Worm (Caenorhabditis elegans): ENCODE results near the gene F21C10.5.

The F21C10.5 gene

DNA sequence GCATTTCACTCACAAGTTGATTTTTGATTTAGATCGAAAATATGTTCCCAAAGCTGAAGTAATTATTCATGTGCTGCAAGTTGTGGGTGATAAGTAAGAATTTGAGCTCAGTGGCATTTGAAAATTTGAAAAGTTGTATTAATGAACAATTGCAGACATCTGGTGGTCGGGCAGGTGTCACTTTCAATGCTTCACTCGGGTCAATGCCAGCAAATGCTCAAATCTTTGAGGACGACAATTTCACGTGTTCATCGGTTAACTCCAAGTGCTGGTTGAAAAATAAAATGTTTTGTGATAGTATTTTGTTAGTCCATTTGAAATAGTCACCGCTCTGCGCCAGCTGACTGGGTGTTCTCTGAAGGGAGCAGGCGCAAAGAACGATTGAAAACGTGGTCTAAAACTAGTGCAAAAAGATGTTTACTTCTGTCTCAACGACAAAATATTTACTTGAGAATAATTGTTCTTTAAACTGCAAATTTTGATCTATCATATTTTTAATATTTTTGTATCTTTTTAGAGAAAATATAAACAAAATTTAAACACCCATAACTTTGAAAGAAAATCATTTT is 31.3 kb upstream of the F21C10.5 start:
- TF ChIP-seq hlh-30 (tag; optimal IDR thresholded peaks at IDR 0.05; ENCODE audit: insufficient read depth): peak; percentile 92
- TF ChIP-seq dmd-6 (GFP tag; IDR thresholded peaks at IDR 0.05): peak; percentile 79
- TF ChIP-seq lin-39 (tag; optimal IDR thresholded peaks at IDR 0.05): no peak
- no peak for TF ChIP-seq nhr-10 (tag; optimal IDR thresholded peaks at IDR 0.05)
- peak in 1 of 2 experiments; percentile 83 for TF ChIP-seq mdl-1 (tag; optimal IDR thresholded peaks at IDR 0.05)
- no peak for TF ChIP-seq ZK546.5 (tag; optimal IDR thresholded peaks at IDR 0.05)
- no peak for TF ChIP-seq dmd-9 (GFP tag; IDR thresholded peaks at IDR 0.05)
- TF ChIP-seq lim-7 (GFP tag; IDR thresholded peaks at IDR 0.05): no peak
- TF ChIP-seq unc-62 (GFP tag; optimal IDR thresholded peaks at IDR 0.05 in 1 of 2): peak in 1 of 2 experiments; percentile 64
- no peak for TF ChIP-seq unc-62 (tag; optimal IDR thresholded peaks at IDR 0.05)
- TF ChIP-seq hif-1 (tag; optimal IDR thresholded peaks at IDR 0.05): peak in 1 of 2 experiments; percentile 39
- TF ChIP-seq lsy-2 (tag; optimal IDR thresholded peaks at IDR 0.05): peak; percentile 7 to 68
- TF ChIP-seq daf-16 (GFP tag; optimal IDR thresholded peaks at IDR 0.05): peak in 1 of 2 experiments; percentile 95
- TF ChIP-seq daf-16 (tag; optimal IDR thresholded peaks at IDR 0.05): peak; percentile 99
- TF ChIP-seq daf-19 (GFP tag; conservative IDR thresholded peaks at IDR 0.05): no peak
- TF ChIP-seq hlh-11 (tag; optimal IDR thresholded peaks at IDR 0.05): peak; percentile 91
- no peak for TF ChIP-seq zip-2 (tag; optimal IDR thresholded peaks at IDR 0.05)
- TF ChIP-seq pha-4 (GFP tag; IDR thresholded peaks at IDR 0.05): no peak
- TF ChIP-seq pha-4 (tag; optimal IDR thresholded peaks at IDR 0.05): peak; percentile 52
- TF ChIP-seq mxl-2 (GFP tag; conservative IDR thresholded peaks at IDR 0.05): peak; percentile 54; the same call in 1 of the 2 replicates
- peak; percentile 11 for TF ChIP-seq mxl-3 (GFP tag; optimal IDR thresholded peaks at IDR 0.05)
- TF ChIP-seq mdt-29 (GFP tag; IDR thresholded peaks at IDR 0.05): 0 out of 2 replicates have a peak, but pooled peaks have one; percentile 53
- TF ChIP-seq cey-2 (tag; optimal IDR thresholded peaks at IDR 0.05; ENCODE audit: borderline replicate concordance, insufficient read depth): no peak
- TF ChIP-seq aha-1 (tag): peak; percentile 19
- no peak for TF ChIP-seq Y48G9A.11 (GFP tag; IDR thresholded peaks at IDR 0.05)
- TF ChIP-seq mep-1 (tag; optimal IDR thresholded peaks at IDR 0.05): peak; percentile 54
- no peak for TF ChIP-seq ztf-7 (tag; optimal IDR thresholded peaks at IDR 0.05)
- TF ChIP-seq T26A8.4 (GFP tag; IDR thresholded peaks at IDR 0.05): 0 out of 2 replicates have a peak, but pooled peaks have one; percentile 27
- peak; percentile 80 for TF ChIP-seq nhr-28 (tag; optimal IDR thresholded peaks at IDR 0.05)
- TF ChIP-seq nhr-48 (tag; optimal IDR thresholded peaks at IDR 0.05): peak; percentile 58
- no peak for TF ChIP-seq spr-3 (GFP tag; optimal IDR thresholded peaks at IDR 0.05)
- TF ChIP-seq Y105C5A.15 (GFP tag; IDR thresholded peaks at IDR 0.05): no peak
- peak; percentile 52; the same call in 1 of the 2 replicates for TF ChIP-seq lin-1 (GFP tag; IDR thresholded peaks at IDR 0.05)
- peak; percentile 24 for TF ChIP-seq nhr-77 (tag; optimal IDR thresholded peaks at IDR 0.05)
- TF ChIP-seq ceh-28 (tag; optimal IDR thresholded peaks at IDR 0.05): no peak
- no peak for TF ChIP-seq rbr-2 (tag; optimal IDR thresholded peaks at IDR 0.05)
- peak; percentile 86 for TF ChIP-seq dve-1 (tag; optimal IDR thresholded peaks at IDR 0.05; ENCODE audit: insufficient read depth)
- no peak for TF ChIP-seq arid-1 (GFP tag; conservative IDR thresholded peaks at IDR 0.05)
- peak; percentile 68 for TF ChIP-seq nhr-11 (tag; optimal IDR thresholded peaks at IDR 0.05)
- TF ChIP-seq attf-4 (tag; optimal IDR thresholded peaks at IDR 0.05): no peak
- TF ChIP-seq snpc-1.2 (GFP tag; IDR thresholded peaks at IDR 0.05): no peak

DNA sequence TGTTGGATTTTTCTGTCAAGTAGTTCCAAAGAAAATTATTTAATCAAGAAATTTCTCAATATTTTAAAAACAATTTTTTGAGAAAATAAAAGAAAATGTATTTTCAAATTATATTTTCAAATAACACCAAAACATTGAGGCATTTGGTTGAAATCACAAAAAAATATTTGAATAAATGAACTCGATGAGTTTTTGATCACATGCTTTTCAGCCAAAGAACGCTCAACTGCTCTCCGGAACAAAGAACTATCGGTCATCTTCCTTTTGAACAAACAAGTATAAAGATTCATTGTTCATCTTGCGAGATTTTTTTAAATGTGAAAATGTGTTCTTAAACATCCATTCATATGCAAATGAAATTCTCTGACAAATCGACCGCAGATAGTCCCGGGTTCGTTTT is 30.5 kb upstream of the F21C10.5 start:
- TF ChIP-seq dmd-6 (GFP tag; IDR thresholded peaks at IDR 0.05) (peak; percentile 15; the same call in 1 of the 2 replicates), nhr-28 (tag; optimal IDR thresholded peaks at IDR 0.05) (no peak), tra-1 (GFP tag; IDR thresholded peaks at IDR 0.05) (no peak), lin-15B (tag; optimal IDR thresholded peaks at IDR 0.05) (no peak), ceh-82 (tag; optimal IDR thresholded peaks at IDR 0.05) (no peak), hif-1 (tag; optimal IDR thresholded peaks at IDR 0.05) (no peak), duxl-1 (tag; optimal IDR thresholded peaks at IDR 0.05; ENCODE audit: poor library complexity) (no peak), nhr-237 (tag; optimal IDR thresholded peaks at IDR 0.05) (no peak), ceh-28 (tag; optimal IDR thresholded peaks at IDR 0.05) (no peak), daf-16 (GFP tag; optimal IDR thresholded peaks at IDR 0.05) (no peak), daf-16 (tag; optimal IDR thresholded peaks at IDR 0.05) (peak; percentile 50), mes-2 (tag; optimal IDR thresholded peaks at IDR 0.05; ENCODE audit: poor library complexity, severe bottlenecking) (no peak), arid-1 (GFP tag; conservative IDR thresholded peaks at IDR 0.05) (no peak), dve-1 (tag; optimal IDR thresholded peaks at IDR 0.05; ENCODE audit: insufficient read depth) (peak; percentile 39), D1046.2 (GFP tag; IDR thresholded peaks at IDR 0.05) (no peak), nhr-77 (tag; optimal IDR thresholded peaks at IDR 0.05) (peak; percentile 18), R02D3.7 (tag; optimal IDR thresholded peaks at IDR 0.05) (no peak), unc-62 (GFP tag; optimal IDR thresholded peaks at IDR 0.05 in 1 of 2) (peak in 1 of 2 experiments; percentile 12), unc-62 (tag; optimal IDR thresholded peaks at IDR 0.05) (no peak), nhr-41 (GFP tag; IDR thresholded peaks at IDR 0.05) (no peak)

Data from whole organism, L4 larva.